Worm (Caenorhabditis elegans) whole organism, L3 larva: Measurements from ENCODE around the gene lec-9.

Source experiments
- elt-1 ChIP-seq: fragments of 150-350 bp; optimal IDR thresholded peaks from 2 replicates; lab custom pipeline; 2014; ENCODE audit warnings: missing biosample characterization, missing genetic modification characterization
- mdl-1 ChIP-seq: fragments of 150-350 bp; optimal IDR thresholded peaks from 2 replicates; lab custom pipeline; 2014; ENCODE audit warnings: missing biosample characterization, missing genetic modification characterization
- nhr-237 ChIP-seq: fragments of 150-350 bp; optimal IDR thresholded peaks from 2 replicates; lab custom pipeline; 2014; ENCODE audit warnings: missing biosample characterization, missing genetic modification characterization
- nhr-25 ChIP-seq: sonication (generic microtip); optimal IDR thresholded peaks from 2 replicates; lab custom pipeline; 2017; ENCODE audit warnings: missing biosample characterization, missing genetic modification characterization
- nhr-76 ChIP-seq: fragments of 150-350 bp; sonication (generic microtip); optimal IDR thresholded peaks from 5 replicates; lab custom pipeline; 2014; ENCODE audit warnings: missing biosample characterization, missing genetic modification characterization
- skn-1 ChIP-seq: fragments of 150-350 bp; optimal IDR thresholded peaks from 2 replicates; lab custom pipeline; 2014; ENCODE audit warnings: missing biosample characterization, missing genetic modification characterization
- ztf-4 ChIP-seq: fragments of 150-350 bp; optimal IDR thresholded peaks from 2 replicates; lab custom pipeline; 2014; ENCODE audit warnings: missing biosample characterization, missing genetic modification characterization

DNA sequence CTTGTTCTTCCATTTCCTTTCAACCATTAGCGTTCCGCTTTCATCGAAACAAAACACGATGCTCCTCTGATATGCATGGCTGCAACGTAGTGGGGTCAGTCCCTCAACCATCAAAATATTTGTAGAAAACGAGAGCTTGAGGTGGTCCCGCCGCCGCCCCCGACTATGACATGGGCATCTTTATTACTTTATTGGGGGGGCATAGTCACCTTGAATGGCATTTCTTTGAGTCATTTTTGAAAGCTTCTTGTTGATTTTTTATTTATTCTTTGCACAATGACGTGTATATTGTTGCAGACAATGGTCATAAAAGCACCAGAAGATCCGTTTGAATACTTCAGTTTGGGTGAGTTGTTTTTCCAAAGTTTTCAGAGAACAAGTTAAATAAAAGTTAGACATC, 14.0 kb downstream of the lec-9 start, which contains the start of gene ncs-7:
- TF ChIP-seq skn-1 (no peak), ztf-4 (no peak), nhr-76 (no peak), nhr-25 (tag; lab: Kevin White, UChicago) (no peak), nhr-237 (tag; lab: Kevin White, UChicago) (no peak), mdl-1 (tag; lab: Kevin White, UChicago) (no peak), elt-1 (tag; lab: Kevin White, UChicago) (no peak)
